Worm (Caenorhabditis elegans) whole organism, young adult: ENCODE measurements around the gene ugt-14.

Experiments
- B0336.3 ChIP-seq: fragments of 200-800 bp; sonication (Bioruptor generic); IDR thresholded peaks from 2 replicates; pipeline ENCODE4 v1.3.6; 2022; ENCODE audit warnings: missing genetic modification characterization, missing compliant biosample characterization
- D2030.7 ChIP-seq: fragments of 200-800 bp; sonication (Bioruptor generic); IDR thresholded peaks from 2 replicates; pipeline ENCODE4 v1.3.6; 2022; ENCODE audit warnings: missing genetic modification reagents, missing genetic modification characterization, missing compliant biosample characterization
- F10E7.11 ChIP-seq: sonication (generic microtip); optimal IDR thresholded peaks from 2 replicates; lab custom pipeline; 2017; ENCODE audit warnings: mild to moderate bottlenecking, missing genetic modification characterization, moderate library complexity, missing compliant biosample characterization
- F37B4.10 ChIP-seq: fragments of 200-800 bp; sonication (Bioruptor generic); IDR thresholded peaks from 2 replicates; pipeline ENCODE4 v1.3.6; 2022; ENCODE audit warnings: missing genetic modification characterization, missing compliant biosample characterization
- F49E8.2 ChIP-seq: sonication (generic microtip); optimal IDR thresholded peaks from 3 replicates; lab custom pipeline; 2017; ENCODE audit warnings: missing genetic modification characterization, mild to moderate bottlenecking, missing compliant biosample characterization, antibody characterized with exemption, moderate library complexity; ENCODE audit not compliant: insufficient read depth
- F55B11.4 ChIP-seq: sonication (generic microtip); optimal IDR thresholded peaks from 2 replicates; lab custom pipeline; 2016; ENCODE audit warnings: missing compliant biosample characterization, missing genetic modification characterization, borderline replicate concordance; ENCODE audit not compliant: insufficient read depth
- F57A8.1 ChIP-seq: fragments of 200-800 bp; sonication (Bioruptor generic); optimal IDR thresholded peaks from 2 replicates; lab custom pipeline; 2018; ENCODE audit warnings: mild to moderate bottlenecking, missing genetic modification characterization, moderate library complexity, missing compliant biosample characterization
- F57C9.4 ChIP-seq: sonication (generic microtip); optimal IDR thresholded peaks from 2 replicates; lab custom pipeline; 2017; ENCODE audit warnings: mild to moderate bottlenecking, missing genetic modification characterization, missing compliant biosample characterization
- K12H6.12 ChIP-seq: fragments of 200-800 bp; sonication (Bioruptor generic); optimal IDR thresholded peaks from 2 replicates; lab custom pipeline; 2018; ENCODE audit warnings: mild to moderate bottlenecking, missing genetic modification characterization, missing compliant biosample characterization
- T07F8.4 ChIP-seq: sonication (generic microtip); optimal IDR thresholded peaks from 2 replicates; lab custom pipeline; 2016; ENCODE audit warnings: mild to moderate bottlenecking, missing genetic modification characterization, moderate library complexity, missing compliant biosample characterization
- T26A5.8 ChIP-seq: sonication (generic microtip); optimal IDR thresholded peaks from 2 replicates; lab custom pipeline; 2016; ENCODE audit warnings: missing genetic modification characterization, missing compliant biosample characterization
- Y53F4B.3 ChIP-seq: fragments of 200-800 bp; sonication (Bioruptor generic); IDR thresholded peaks from 2 replicates; pipeline ENCODE4 v1.3.6; 2022; ENCODE audit warnings: missing genetic modification reagents, missing genetic modification characterization, missing compliant biosample characterization
- ama-1 ChIP-seq, 3 experiments: fragments of 150-350 bp in 1 of 3; sonication (generic microtip) in 2 of 3; optimal IDR thresholded peaks; 2 replicates each; lab custom pipeline; 2014 to 2018; ENCODE audit warnings: missing biosample characterization in 2 of 3, missing genetic modification characterization in 2 of 3, missing genetic modification reagents in 2 of 3
- attf-3 ChIP-seq: fragments of 200-800 bp; sonication (Bioruptor generic); conservative IDR thresholded peaks from 2 replicates; pipeline ENCODE4 v1.3.6; 2022; ENCODE audit warnings: missing genetic modification reagents, missing genetic modification characterization, missing compliant biosample characterization
- attf-5 ChIP-seq: fragments of 200-800 bp; sonication (Bioruptor generic); optimal IDR thresholded peaks from 2 replicates; lab custom pipeline; 2018; ENCODE audit warnings: mild to moderate bottlenecking, missing genetic modification characterization, missing compliant biosample characterization
- attf-6 ChIP-seq: fragments of 200-800 bp; sonication (Bioruptor generic); IDR thresholded peaks from 2 replicates; pipeline ENCODE4 v1.3.6; 2022; ENCODE audit warnings: missing genetic modification reagents, missing genetic modification characterization, missing compliant biosample characterization
- bed-2 ChIP-seq: fragments of 200-800 bp; sonication (Bioruptor generic); IDR thresholded peaks from 2 replicates; pipeline ENCODE4 v1.3.6; 2022; ENCODE audit warnings: missing genetic modification reagents, missing genetic modification characterization, missing compliant biosample characterization
- cebp-1 ChIP-seq, 2 experiments: fragments of 200-800 bp in 1 of 2; sonication (Bioruptor generic) in 1 of 2; sonication (generic microtip) in 1 of 2; IDR thresholded peaks in 1 of 2; optimal IDR thresholded peaks in 1 of 2; 2 replicates each; pipeline versions ENCODE4 v1.3.6 to Lab custom; 2017 to 2022; ENCODE audit warnings: missing compliant biosample characterization in 2 of 2, missing genetic modification characterization in 2 of 2, mild to moderate bottlenecking in 1 of 2, missing genetic modification reagents in 1 of 2, moderate library complexity in 1 of 2
- ceh-100 ChIP-seq: fragments of 200-800 bp; sonication (Bioruptor generic); IDR thresholded peaks from 2 replicates; pipeline ENCODE4 v1.3.6; 2022; ENCODE audit warnings: missing genetic modification reagents, missing genetic modification characterization, missing compliant biosample characterization
- ceh-40 ChIP-seq: fragments of 200-800 bp; sonication (Bioruptor generic); IDR thresholded peaks from 2 replicates; pipeline ENCODE4 v1.3.6; 2022; ENCODE audit warnings: missing genetic modification characterization, missing compliant biosample characterization
- dpff-1 ChIP-seq: sonication (generic microtip); optimal IDR thresholded peaks from 2 replicates; lab custom pipeline; 2017; ENCODE audit warnings: mild to moderate bottlenecking, missing genetic modification characterization, missing compliant biosample characterization
- efl-1 ChIP-seq: fragments of 150-350 bp; optimal IDR thresholded peaks from 2 replicates; lab custom pipeline; 2014; ENCODE audit warnings: missing biosample characterization, missing genetic modification reagents, missing genetic modification characterization
- egl-18 ChIP-seq: fragments of 200-800 bp; sonication (Bioruptor generic); IDR thresholded peaks from 2 replicates; pipeline ENCODE4 v1.3.6; 2022; ENCODE audit warnings: missing genetic modification reagents, missing genetic modification characterization, missing compliant biosample characterization
- gei-17 ChIP-seq: fragments of 200-800 bp; sonication (Bioruptor generic); optimal IDR thresholded peaks from 2 replicates; lab custom pipeline; 2018; ENCODE audit warnings: mild to moderate bottlenecking, missing genetic modification characterization, missing compliant biosample characterization
- hmg-20 ChIP-seq: fragments of 200-800 bp; sonication (Bioruptor generic); IDR thresholded peaks from 2 replicates; pipeline ENCODE4 v1.3.6; 2022; ENCODE audit warnings: missing genetic modification reagents, missing genetic modification characterization, missing compliant biosample characterization
- hsf-1 ChIP-seq: fragments of 200-800 bp; sonication (Bioruptor generic); IDR thresholded peaks from 2 replicates; pipeline ENCODE4 v1.3.6; 2022; ENCODE audit warnings: missing genetic modification reagents, missing genetic modification characterization, missing compliant biosample characterization
- madf-10 ChIP-seq: sonication (generic microtip); optimal IDR thresholded peaks from 2 replicates; lab custom pipeline; 2016; ENCODE audit warnings: mild to moderate bottlenecking, missing genetic modification characterization, missing compliant biosample characterization
- mxl-1 ChIP-seq: sonication (generic microtip); optimal IDR thresholded peaks from 2 replicates; lab custom pipeline; 2016; ENCODE audit warnings: missing genetic modification characterization, missing compliant biosample characterization
- nfya-2 ChIP-seq: fragments of 200-800 bp; sonication (Bioruptor generic); IDR thresholded peaks from 2 replicates; pipeline ENCODE4 v1.3.6; 2022; ENCODE audit warnings: missing genetic modification reagents, missing genetic modification characterization, missing compliant biosample characterization
- nhr-179 ChIP-seq: sonication (generic microtip); optimal IDR thresholded peaks from 2 replicates; lab custom pipeline; 2016; ENCODE audit warnings: mild to moderate bottlenecking, missing genetic modification characterization, missing compliant biosample characterization
- sdz-38 ChIP-seq: sonication (generic microtip); optimal IDR thresholded peaks from 2 replicates; lab custom pipeline; 2016; ENCODE audit warnings: missing genotype, missing genetic modification characterization, missing compliant biosample characterization
- sea-2 ChIP-seq: fragments of 200-800 bp; sonication (Bioruptor generic); IDR thresholded peaks from 2 replicates; pipeline ENCODE4 v1.3.6; 2022; ENCODE audit warnings: missing genetic modification characterization, missing compliant biosample characterization
- sptf-2 ChIP-seq: fragments of 200-800 bp; sonication (Bioruptor generic); optimal IDR thresholded peaks from 2 replicates; lab custom pipeline; 2018; ENCODE audit warnings: mild to moderate bottlenecking, missing genetic modification characterization, missing compliant biosample characterization
- tbp1 ChIP-seq: fragments of 200-800 bp; sonication (Bioruptor generic); optimal IDR thresholded peaks from 2 replicates; lab custom pipeline; 2018; ENCODE audit warnings: mild to moderate bottlenecking, missing genetic modification characterization, missing compliant biosample characterization
- unc-62 ChIP-seq: fragments of 150-350 bp; optimal IDR thresholded peaks from 2 replicates; lab custom pipeline; 2014; ENCODE audit warnings: missing biosample characterization, missing genetic modification reagents, missing genetic modification characterization
- ztf-25 ChIP-seq: fragments of 200-800 bp; sonication (Bioruptor generic); IDR thresholded peaks from 2 replicates; pipeline ENCODE4 v1.3.6; 2022; ENCODE audit warnings: missing genetic modification reagents, missing genetic modification characterization, missing compliant biosample characterization
- ztf-3 ChIP-seq: fragments of 200-800 bp; sonication (Bioruptor generic); optimal IDR thresholded peaks from 2 replicates; lab custom pipeline; 2018; ENCODE audit warnings: mild to moderate bottlenecking, missing genetic modification characterization, missing compliant biosample characterization
- ztf-6 ChIP-seq: fragments of 200-800 bp; sonication (Bioruptor generic); IDR thresholded peaks from 2 replicates; pipeline ENCODE4 v1.3.6; 2022; ENCODE audit warnings: missing genetic modification reagents, missing genetic modification characterization, missing compliant biosample characterization

Gene ugt-14

DNA sequence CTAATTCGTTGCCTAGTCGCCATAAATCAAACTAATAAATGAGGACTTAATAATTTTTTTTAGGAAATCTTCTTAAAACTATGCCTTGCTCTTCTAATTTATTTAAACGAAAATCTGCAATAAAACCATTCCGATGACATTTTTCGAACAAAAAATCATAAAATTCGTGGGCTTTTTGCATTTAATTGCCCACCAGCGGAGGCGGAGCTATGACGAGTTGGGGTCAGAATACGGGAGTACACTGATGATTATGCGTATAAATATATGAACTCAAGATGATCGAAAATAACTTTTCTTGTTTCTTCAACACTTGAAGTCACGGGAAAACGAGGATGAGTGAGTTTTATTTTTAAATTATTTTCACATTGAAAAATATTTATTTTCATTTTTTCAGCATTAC, 28.4 kb downstream of the ugt-14 start, which contains the start of gene catp-2:
Gene catp-2, plus strand, starts transcription at position 301 of the 400 bp plus-strand sequence.
- TF ChIP-seq ztf-3 (GFP tag; lab: Kevin White, UChicago), result no peak
- no peak for TF ChIP-seq sdz-38
- no peak for TF ChIP-seq T07F8.4 (tag; lab: Kevin White, UChicago)
- TF ChIP-seq hmg-20 (GFP tag; lab: Robert Waterston, UW), result no peak
- no peak for TF ChIP-seq tbp1 (GFP tag; lab: Kevin White, UChicago)

DNA sequence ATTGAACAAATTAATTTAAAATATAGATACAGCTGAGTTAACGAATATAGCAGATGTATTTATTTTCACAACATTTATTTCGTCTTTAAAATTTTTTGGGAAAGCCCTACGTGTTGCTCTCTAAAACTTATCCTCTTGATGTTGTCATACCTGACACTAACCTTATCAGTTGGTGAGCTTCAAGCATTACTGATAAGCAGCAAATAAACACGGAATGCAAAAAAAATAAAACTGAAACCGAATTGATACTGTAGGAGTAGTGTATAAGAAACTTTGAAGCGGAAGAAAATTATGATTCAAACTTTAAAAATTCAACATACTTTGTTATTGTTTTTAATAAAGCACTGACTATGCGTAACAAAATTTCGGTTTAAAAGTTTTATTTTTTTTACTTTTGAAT, 29.0 kb downstream of the ugt-14 start:
- TF ChIP-seq efl-1 (GFP tag; lab: Kevin White, UChicago) (no peak), gei-17 (GFP tag; lab: Kevin White, UChicago) (no peak), sdz-38 (no peak), ztf-6 (GFP tag; lab: Robert Waterston, UW) (no peak), F57A8.1 (GFP tag; lab: Kevin White, UChicago) (no peak), hsf-1 (GFP tag; lab: Robert Waterston, UW) (no peak), ztf-25 (GFP tag; lab: Robert Waterston, UW) (no peak), attf-3 (no peak), sea-2 (GFP tag; lab: Robert Waterston, UW) (no peak), T26A5.8 (tag; lab: Kevin White, UChicago) (no peak), T07F8.4 (tag; lab: Kevin White, UChicago) (no peak), ceh-100 (GFP tag; lab: Robert Waterston, UW) (no peak)

DNA sequence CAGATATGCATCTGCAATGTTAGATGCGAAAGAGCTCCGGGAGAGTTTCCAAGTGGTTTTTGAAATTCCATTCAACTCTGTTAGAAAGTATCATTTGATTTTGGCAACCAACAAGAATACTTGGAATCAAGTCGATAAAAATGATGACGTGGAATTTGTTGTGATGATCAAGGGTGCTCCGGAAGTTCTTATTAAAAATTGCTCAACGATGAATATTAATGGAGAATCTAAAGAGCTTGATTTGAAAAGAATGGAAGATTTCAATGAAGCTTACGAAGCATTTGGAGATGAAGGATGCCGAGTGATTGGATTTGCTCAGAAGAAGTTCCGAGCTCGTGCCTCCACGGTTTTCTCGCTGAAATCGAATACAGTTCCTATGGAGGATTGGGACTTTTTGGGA, 31.3 kb downstream of the ugt-14 start:
- TF ChIP-seq B0336.3 (GFP tag; lab: Robert Waterston, UW) (no peak), unc-62 (no peak), mxl-1 (tag; lab: Kevin White, UChicago) (no peak), cebp-1 (GFP tag; IDR thresholded peaks at IDR 0.05; lab: Robert Waterston, UW) (no peak), cebp-1 (tag; optimal IDR thresholded peaks at IDR 0.05; lab: Kevin White, UChicago) (no peak), K12H6.12 (no peak), D2030.7 (GFP tag; lab: Robert Waterston, UW) (no peak), F57C9.4 (tag; lab: Kevin White, UChicago) (no peak), attf-6 (GFP tag; lab: Robert Waterston, UW) (no peak), sptf-2 (GFP tag; lab: Kevin White, UChicago) (no peak), madf-10 (tag; lab: Kevin White, UChicago) (no peak), Y53F4B.3 (GFP tag; lab: Robert Waterston, UW) (no peak), ceh-40 (GFP tag; lab: Robert Waterston, UW) (no peak), attf-5 (no peak), ama-1 (optimal IDR thresholded peaks at IDR 0.05; lab: Kevin White, UChicago) (no peak), ama-1 (GFP tag; optimal IDR thresholded peaks at IDR 0.05; lab: Kevin White, UChicago) (no peak)

ce11 chrV:4944219-4944618, 38.2 kb downstream of the ugt-14 start, which contains the start of gene str-211:
Gene str-211 (minus strand): TSS chrV:4944319.
- TF ChIP-seq B0336.3 (GFP tag; lab: Robert Waterston, UW) (no peak), F55B11.4 (no peak), dpff-1 (tag; lab: Kevin White, UChicago) (no peak), F10E7.11 (no peak), F49E8.2 (tag; lab: Kevin White, UChicago) (no peak), bed-2 (no peak), nfya-2 (GFP tag; lab: Robert Waterston, UW) (no peak), nhr-179 (tag; lab: Kevin White, UChicago) (no peak), attf-3 (no peak), F37B4.10 (GFP tag; lab: Robert Waterston, UW) (no peak), egl-18 (GFP tag; lab: Robert Waterston, UW) (no peak)
- TF ChIP-seq, all 124 proteins: peak for 0
